Fruit fly (Drosophila melanogaster): ENCODE measurements around the gene CG17568.
A peak's percentile ranks its signal among the peaks of the same experiment; 100 is the strongest.

CG17568 gene

DNA sequence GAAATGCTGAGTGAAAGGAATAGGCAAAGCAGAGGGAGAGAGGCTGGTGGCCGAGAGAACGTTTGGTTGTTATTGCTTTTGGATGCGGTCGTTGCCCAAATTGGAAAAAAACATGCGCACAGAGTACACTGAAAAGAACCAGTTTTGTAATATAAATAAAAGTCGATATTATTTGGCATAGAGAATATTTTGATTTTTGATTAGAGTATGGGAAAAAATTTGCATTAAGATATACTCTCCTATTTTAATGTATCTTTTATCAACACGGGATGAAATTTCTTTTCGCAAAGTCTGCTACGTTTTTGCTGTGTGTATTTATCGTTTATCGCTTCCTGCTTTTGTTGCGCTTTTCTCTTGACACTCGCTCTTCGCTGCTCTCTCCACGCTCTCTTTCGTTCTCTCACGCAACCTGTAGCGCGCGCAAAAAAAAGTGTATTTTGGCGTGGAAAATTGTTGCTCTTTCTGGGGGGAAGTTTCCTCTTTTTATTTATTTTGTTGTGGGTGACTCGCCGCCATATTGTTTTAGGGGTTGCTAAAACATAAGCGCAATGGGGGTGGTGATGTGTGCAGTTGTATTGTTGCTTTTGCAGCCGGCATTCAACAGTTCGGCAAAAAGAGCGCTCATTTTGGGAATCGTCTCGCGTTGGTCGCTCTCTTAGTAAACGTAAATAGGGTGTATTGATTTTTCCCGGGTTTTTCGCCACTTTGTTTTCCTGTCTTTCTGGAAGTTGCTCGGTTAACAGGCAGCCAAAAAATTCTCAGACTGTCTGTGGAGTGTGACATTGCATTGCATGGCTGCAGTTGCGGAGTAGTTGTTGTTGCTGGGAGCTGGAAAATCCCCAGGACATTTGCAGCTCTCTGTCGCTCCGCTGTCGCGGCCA is 16.3 kb downstream of the CG17568 start (continued):
- TF ChIP-seq gem (tag; optimal IDR thresholded peaks at IDR 0.05), result peak; percentile 98
- TF ChIP-seq lov (optimal IDR thresholded peaks at IDR 0.05), result no peak
- TF ChIP-seq lov (GFP tag; IDR thresholded peaks at IDR 0.05), result peak; percentile 95

DNA sequence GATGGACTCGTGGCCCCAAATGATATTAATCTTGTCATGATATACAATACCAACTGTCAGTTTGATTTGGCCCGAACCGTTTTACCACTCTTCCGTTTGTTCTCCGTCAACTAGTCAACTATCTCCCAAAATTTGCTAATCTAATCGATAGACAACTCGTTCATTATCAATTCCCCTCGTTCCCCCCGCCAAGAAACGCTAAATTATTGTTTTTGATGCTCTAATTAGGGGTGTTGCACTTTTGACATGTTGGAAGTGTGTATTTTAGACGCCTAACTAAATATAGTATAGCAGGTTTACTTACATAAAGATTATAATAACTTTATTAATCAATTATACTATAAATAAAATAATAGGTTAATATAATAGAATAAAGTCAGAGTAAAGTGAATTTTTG is 17.5 kb downstream of the CG17568 start:
- TF ChIP-seq lab (GFP tag; optimal IDR thresholded peaks at IDR 0.05) (peak; percentile 46), CG3163 (GFP tag; optimal IDR thresholded peaks at IDR 0.05) (no peak), CG2678 (tag; optimal IDR thresholded peaks at IDR 0.05) (peak; percentile 36), Blimp-1 (GFP tag; optimal IDR thresholded peaks at IDR 0.05) (peak; percentile 25), caup (GFP tag; optimal IDR thresholded peaks at IDR 0.05; ENCODE audit: severe bottlenecking) (peak; percentile 26), dmrt99B (tag; optimal IDR thresholded peaks at IDR 0.05) (peak; percentile 19), fd96Cb (tag; optimal IDR thresholded peaks at IDR 0.05) (peak; percentile 22), CG34224 (GFP tag; IDR thresholded peaks at IDR 0.05; ENCODE audit: partially characterized antibody) (no peak), p53 (GFP tag; optimal IDR thresholded peaks at IDR 0.05) (no peak), Spps (tag; optimal IDR thresholded peaks at IDR 0.05) (peak; percentile 29), GATAe (GFP tag; conservative IDR thresholded peaks at IDR 0.05) (peak; percentile 84), toy (GFP tag; IDR thresholded peaks at IDR 0.05) (no peak), NC2β (GFP tag; optimal IDR thresholded peaks at IDR 0.05) (no peak), mirr (GFP tag; optimal IDR thresholded peaks at IDR 0.05) (peak; percentile 84), CG4707 (GFP tag; optimal IDR thresholded peaks at IDR 0.05) (no peak), CG31441 (GFP tag; IDR thresholded peaks at IDR 0.05) (0 out of 2 replicates have a peak, but pooled peaks have one; percentile 19), salm (tag; optimal IDR thresholded peaks at IDR 0.05) (no peak), CG18599 (GFP tag; optimal IDR thresholded peaks at IDR 0.05) (peak; percentile 50), exex (tag; optimal IDR thresholded peaks at IDR 0.05) (peak; percentile 84), crol (GFP tag; IDR thresholded peaks at IDR 0.05) (peak; percentile 45), CG7839 (tag; optimal IDR thresholded peaks at IDR 0.05) (peak; percentile 39), CG9876 (GFP tag; optimal IDR thresholded peaks at IDR 0.05) (no peak), grn (GFP tag; optimal IDR thresholded peaks at IDR 0.05) (peak; percentile 90), CG11093 (GFP tag; IDR thresholded peaks at IDR 0.05) (no peak), CG11504 (tag; optimal IDR thresholded peaks at IDR 0.05) (peak; percentile 40), knrl (GFP tag; IDR thresholded peaks at IDR 0.05; ENCODE audit: partially characterized antibody) (no peak), CG11695 (GFP tag; IDR thresholded peaks at IDR 0.05) (0 out of 3 replicates have a peak, but pooled peaks have one; percentile 40), zen2 (GFP tag; IDR thresholded peaks at IDR 0.05; ENCODE audit: partially characterized antibody) (no peak), CG15601 (tag; optimal IDR thresholded peaks at IDR 0.05) (no peak), CG2712 (tag; optimal IDR thresholded peaks at IDR 0.05) (peak; percentile 4), D19A (tag; optimal IDR thresholded peaks at IDR 0.05) (peak; percentile 96), inv (GFP tag; IDR thresholded peaks at IDR 0.05; ENCODE audit: partially characterized antibody) (no peak), Meics (GFP tag; optimal IDR thresholded peaks at IDR 0.05) (no peak), CG6854 (GFP tag; optimal IDR thresholded peaks at IDR 0.05) (no peak), Sox100B (GFP tag; optimal IDR thresholded peaks at IDR 0.05) (peak; percentile 42), CG8388 (GFP tag; optimal IDR thresholded peaks at IDR 0.05) (peak; percentile 30)
